Worm (Caenorhabditis elegans): ENCODE measurements around the gene psf-1.

DNA sequence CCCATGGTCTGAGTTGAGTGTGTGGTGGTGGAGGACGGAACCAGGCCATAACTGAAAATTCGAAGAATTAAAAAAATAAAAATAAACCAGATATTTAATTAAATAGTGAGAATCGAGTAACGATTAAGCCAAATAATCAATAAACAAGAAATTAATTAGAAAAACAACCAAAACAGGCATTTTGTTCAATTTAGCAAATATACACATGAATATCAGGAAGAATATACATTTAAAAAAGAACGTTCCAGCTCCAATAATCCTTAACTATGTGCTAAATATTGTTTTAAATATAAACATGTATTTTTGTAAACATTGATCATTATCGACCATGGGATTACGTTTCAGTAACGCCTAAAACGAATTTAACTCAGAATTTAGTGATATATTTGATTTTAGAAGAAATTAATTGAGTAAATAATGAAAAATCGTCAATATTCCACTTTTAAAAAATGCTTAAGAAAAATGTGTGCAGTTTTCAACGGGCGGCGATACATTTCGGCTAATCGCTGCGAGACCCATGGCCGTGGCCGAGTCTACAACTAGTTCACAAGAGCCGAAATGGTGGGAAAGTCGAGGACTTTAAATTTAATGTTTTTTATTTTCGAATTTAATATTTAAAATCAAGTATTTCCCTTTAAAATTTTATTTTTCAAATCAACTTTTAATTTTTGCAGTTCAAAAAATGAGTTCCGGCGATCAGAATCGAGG lies at the start of gene psf-1, which contains the start of gene R53.4:
- peak; percentile 47 to 87 for TF ChIP-seq lsy-2 (tag; optimal IDR thresholded peaks at IDR 0.05)
- no peak for TF ChIP-seq alr-1 (tag; optimal IDR thresholded peaks at IDR 0.05)
- TF ChIP-seq peb-1 (tag; optimal IDR thresholded peaks at IDR 0.05): no peak
- TF ChIP-seq egl-27 (tag; optimal IDR thresholded peaks at IDR 0.05): no peak
- TF ChIP-seq nhr-77 (tag; optimal IDR thresholded peaks at IDR 0.05): no peak
- no peak for TF ChIP-seq nhr-6 (tag; optimal IDR thresholded peaks at IDR 0.05)
- no peak for TF ChIP-seq elt-3 (tag; optimal IDR thresholded peaks at IDR 0.05)
